Worm (Caenorhabditis elegans): Measurements from ENCODE around the gene ztf-16.

DNA sequence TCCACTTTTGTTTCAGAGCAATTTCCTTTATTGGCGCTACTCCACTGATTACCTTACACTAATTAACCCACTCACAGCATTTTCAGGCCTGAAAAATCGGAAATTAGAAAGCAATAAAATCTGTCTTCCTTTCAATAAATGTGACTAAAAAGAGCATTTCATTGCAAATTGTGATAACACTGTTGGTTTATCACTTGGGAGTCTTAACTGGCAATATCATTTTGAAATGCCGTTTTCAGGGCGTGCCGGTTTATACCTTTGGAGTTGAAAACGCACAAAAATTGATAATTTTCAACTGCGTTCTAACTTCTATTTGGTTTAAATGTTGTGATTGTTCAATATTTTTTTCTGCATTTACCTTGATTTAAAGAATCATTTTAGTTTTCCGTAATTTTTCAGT is 10.9 kb upstream of the ztf-16 start, which contains the start of gene R08E3.1:
- TF ChIP-seq pes-1 (GFP tag; IDR thresholded peaks at IDR 0.05) (no peak), ama-1 (optimal IDR thresholded peaks at IDR 0.05) (no peak), hnd-1 (tag; optimal IDR thresholded peaks at IDR 0.05) (no peak), ets-7 (tag; optimal IDR thresholded peaks at IDR 0.05) (no peak), F13C5.2 (tag; optimal IDR thresholded peaks at IDR 0.05) (no peak), flt-1 (GFP tag; IDR thresholded peaks at IDR 0.05) (no peak), sea-1 (GFP tag; conservative IDR thresholded peaks at IDR 0.05) (no peak), tbx-11 (GFP tag; IDR thresholded peaks at IDR 0.05) (no peak), tra-4 (tag; optimal IDR thresholded peaks at IDR 0.05) (no peak), ceh-36 (tag; optimal IDR thresholded peaks at IDR 0.05) (no peak)

Measured in whole organism, early embryonic.